Fruit fly (Drosophila melanogaster) whole organism, embryonic: Measurements from ENCODE around the gene CG2962.

Experiments
- Aef1 ChIP-seq: fragments of 200-800 bp; sonication (Bioruptor generic); IDR thresholded peaks from 3 replicates; pipeline ENCODE4 v1.3.6; 2022; ENCODE audit warnings: missing biosample characterization, missing genetic modification characterization
- Bgb ChIP-seq: fragments of 200-800 bp; sonication (Bioruptor generic); IDR thresholded peaks from 2 replicates; pipeline ENCODE4 v1.3.6; 2022; ENCODE audit warnings: missing biosample characterization, missing genetic modification characterization; ENCODE audit not compliant: partially characterized antibody
- CG11093 ChIP-seq: fragments of 200-800 bp; sonication (Bioruptor generic); IDR thresholded peaks from 3 replicates; pipeline ENCODE4 v1.3.6; 2022; ENCODE audit warnings: missing biosample characterization, missing genetic modification characterization
- CG11504 ChIP-seq: fragments of 200-800 bp; sonication (Bioruptor generic); optimal IDR thresholded peaks from 3 replicates; lab custom pipeline; 2019; ENCODE audit warnings: missing biosample characterization, mild to moderate bottlenecking, missing genetic modification characterization, moderate library complexity
- CG12071 ChIP-seq: fragments of 200-800 bp; sonication (Bioruptor generic); optimal IDR thresholded peaks from 3 replicates; lab custom pipeline; 2018; ENCODE audit warnings: missing biosample characterization, mild to moderate bottlenecking, missing genetic modification characterization
- CG17186 ChIP-seq: fragments of 200-800 bp; sonication (Bioruptor generic); optimal IDR thresholded peaks from 3 replicates; lab custom pipeline; 2017; ENCODE audit warnings: missing biosample characterization, missing genetic modification reagents, missing genetic modification characterization
- CG17361 ChIP-seq: fragments of 200-800 bp; sonication (Bioruptor generic); IDR thresholded peaks from 3 replicates; pipeline ENCODE4 v1.3.6; 2022; ENCODE audit warnings: missing biosample characterization, missing genetic modification characterization
- CG1792 ChIP-seq: fragments of 200-800 bp; sonication (Bioruptor generic); optimal IDR thresholded peaks from 2 replicates; lab custom pipeline; 2016; ENCODE audit warnings: missing biosample characterization, missing genetic modification characterization
- CG2116 ChIP-seq: fragments of 200-800 bp; sonication (Bioruptor generic); optimal IDR thresholded peaks from 3 replicates; lab custom pipeline; 2018; ENCODE audit warnings: missing biosample characterization, mild to moderate bottlenecking, missing genetic modification characterization
- CG2120 ChIP-seq: fragments of 200-800 bp; sonication (Bioruptor generic); optimal IDR thresholded peaks from 3 replicates; lab custom pipeline; 2016; ENCODE audit warnings: missing biosample characterization, missing genetic modification characterization
- CG2199 ChIP-seq: fragments of 200-800 bp; sonication (Bioruptor generic); IDR thresholded peaks from 3 replicates; pipeline ENCODE4 v1.3.6; 2022; ENCODE audit warnings: missing biosample characterization, missing genetic modification characterization
- CG2678 ChIP-seq: fragments of 200-800 bp; sonication (Bioruptor generic); optimal IDR thresholded peaks from 3 replicates; lab custom pipeline; 2019; ENCODE audit warnings: missing biosample characterization, mild to moderate bottlenecking, missing genetic modification characterization, moderate library complexity
- CG4820 ChIP-seq: fragments of 200-800 bp; sonication (Bioruptor generic); optimal IDR thresholded peaks from 3 replicates; lab custom pipeline; 2016; ENCODE audit warnings: missing biosample characterization, missing genetic modification characterization
- CG5180 ChIP-seq: fragments of 200-800 bp; sonication (Bioruptor generic); optimal IDR thresholded peaks from 3 replicates; lab custom pipeline; 2017; ENCODE audit warnings: missing biosample characterization, missing genetic modification characterization, mild to moderate bottlenecking, moderate library complexity, missing genetic modification reagents
- CG7839 ChIP-seq: fragments of 200-800 bp; sonication (Bioruptor generic); optimal IDR thresholded peaks from 3 replicates; lab custom pipeline; 2018; ENCODE audit warnings: missing biosample characterization, mild to moderate bottlenecking, missing genetic modification characterization, moderate library complexity
- CG8089 ChIP-seq: fragments of 200-800 bp; sonication (Bioruptor generic); optimal IDR thresholded peaks from 3 replicates; lab custom pipeline; 2016; ENCODE audit warnings: missing biosample characterization, missing genetic modification characterization
- Camta ChIP-seq: fragments of 200-800 bp; sonication (Bioruptor generic); optimal IDR thresholded peaks from 2 replicates; lab custom pipeline; 2016; ENCODE audit warnings: missing biosample characterization, missing genetic modification characterization
- CkIIα-i1 ChIP-seq: fragments of 200-800 bp; sonication (Bioruptor generic); IDR thresholded peaks from 2 replicates; pipeline ENCODE4 v1.3.6; 2022; ENCODE audit warnings: missing biosample characterization, missing genetic modification characterization
- D19A ChIP-seq: fragments of 200-800 bp; optimal IDR thresholded peaks from 3 replicates; lab custom pipeline; 2019; ENCODE audit warnings: missing biosample characterization, mild to moderate bottlenecking, missing genetic modification characterization, moderate library complexity
- Dek ChIP-seq: fragments of 200-800 bp; sonication (Bioruptor generic); optimal IDR thresholded peaks from 3 replicates; lab custom pipeline; 2019; ENCODE audit warnings: missing biosample characterization, mild to moderate bottlenecking, missing genetic modification characterization, moderate library complexity
- Fer1 ChIP-seq: fragments of 200-800 bp; sonication (Bioruptor generic); optimal IDR thresholded peaks from 2 replicates; lab custom pipeline; 2017; ENCODE audit warnings: missing biosample characterization, mild to moderate bottlenecking, missing genetic modification characterization
- HmgZ ChIP-seq: fragments of 200-800 bp; sonication (Bioruptor generic); optimal IDR thresholded peaks from 2 replicates; lab custom pipeline; 2018; ENCODE audit warnings: missing biosample characterization, mild to moderate bottlenecking, missing genetic modification characterization
- Hr51 ChIP-seq, 2 experiments: fragments of 200-800 bp; sonication (Bioruptor generic); optimal IDR thresholded peaks; 2 replicates in 1 of 2; 3 replicates in 1 of 2; lab custom pipeline; 2016 to 2018; ENCODE audit warnings: missing biosample characterization in 2 of 2, missing genetic modification characterization in 2 of 2, mild to moderate bottlenecking in 1 of 2, moderate library complexity in 1 of 2
- Med ChIP-seq: fragments of 200-800 bp; sonication (Bioruptor generic); peaks from one replicate; lab custom pipeline; 2016; ENCODE audit warnings: missing biosample characterization, missing genetic modification characterization, mild to moderate bottlenecking, inconsistent platforms, moderate library complexity
- NK7.1 ChIP-seq: fragments of 200-800 bp; sonication (Bioruptor generic); optimal IDR thresholded peaks from 3 replicates; lab custom pipeline; 2016; ENCODE audit warnings: missing biosample characterization, missing genetic modification characterization
- Nf-YC ChIP-seq: fragments of 200-800 bp; optimal IDR thresholded peaks from 3 replicates; lab custom pipeline; 2019; ENCODE audit warnings: missing biosample characterization, mild to moderate bottlenecking, missing genetic modification characterization, moderate library complexity
- Rfx ChIP-seq: fragments of 200-800 bp; sonication (Bioruptor generic); IDR thresholded peaks from 2 replicates; pipeline ENCODE4 v1.3.6; 2022; ENCODE audit warnings: missing biosample characterization, missing genetic modification characterization
- Sin3A ChIP-seq: fragments of >200 bp; optimal IDR thresholded peaks from 2 replicates; lab custom pipeline; 2018
- Sox102F ChIP-seq: fragments of 200-800 bp; sonication (Bioruptor generic); optimal IDR thresholded peaks from 2 replicates; lab custom pipeline; 2018; ENCODE audit warnings: missing biosample characterization, mild to moderate bottlenecking, missing genetic modification characterization, moderate library complexity
- Xbp1 ChIP-seq: fragments of 200-800 bp; sonication (Bioruptor generic); optimal IDR thresholded peaks from 3 replicates; lab custom pipeline; 2016; ENCODE audit warnings: missing biosample characterization, mild to moderate bottlenecking, missing genetic modification characterization
- ase ChIP-seq: fragments of 200-800 bp; sonication (Bioruptor generic); IDR thresholded peaks from 3 replicates; pipeline ENCODE4 v1.3.6; 2022; ENCODE audit warnings: missing biosample characterization, missing genetic modification characterization
- ash1 ChIP-seq: fragments of 200-800 bp; sonication (Bioruptor generic); optimal IDR thresholded peaks from 2 replicates; lab custom pipeline; 2018; ENCODE audit warnings: missing biosample characterization, mild to moderate bottlenecking, missing genetic modification characterization
- croc ChIP-seq: fragments of 200-800 bp; sonication (Bioruptor generic); conservative IDR thresholded peaks from 3 replicates; pipeline ENCODE4 v1.3.6; 2022; ENCODE audit warnings: missing biosample characterization, missing genetic modification characterization
- crp ChIP-seq, 2 experiments: fragments of 200-800 bp; sonication (Bioruptor generic); optimal IDR thresholded peaks; 2 replicates in 1 of 2; 3 replicates in 1 of 2; lab custom pipeline; 2017; ENCODE audit warnings: missing biosample characterization in 2 of 2, missing genetic modification characterization in 2 of 2, mild to moderate bottlenecking in 1 of 2, moderate library complexity in 1 of 2
- danr ChIP-seq: fragments of 200-800 bp; sonication (Bioruptor generic); IDR thresholded peaks from 2 replicates; pipeline ENCODE4 v1.3.6; 2022; ENCODE audit warnings: missing biosample characterization, missing genetic modification characterization
- dm ChIP-seq: fragments of 200-800 bp; sonication (Bioruptor generic); optimal IDR thresholded peaks from 3 replicates; lab custom pipeline; 2016; ENCODE audit warnings: missing biosample characterization, missing genetic modification characterization
- dmrt99B ChIP-seq: fragments of 200-800 bp; sonication (Bioruptor generic); optimal IDR thresholded peaks from 2 replicates; lab custom pipeline; 2018; ENCODE audit warnings: missing biosample characterization, mild to moderate bottlenecking, missing genetic modification characterization, moderate library complexity
- emc ChIP-seq: fragments of 200-800 bp; sonication (Bioruptor generic); optimal IDR thresholded peaks from 2 replicates; lab custom pipeline; 2016; ENCODE audit warnings: missing biosample characterization, missing genetic modification characterization
- esg ChIP-seq: fragments of 200-800 bp; sonication (Bioruptor generic); conservative IDR thresholded peaks from 2 replicates; pipeline ENCODE4 v1.3.6; 2022; ENCODE audit warnings: missing biosample characterization, missing genetic modification characterization
- fu2 ChIP-seq: fragments of 200-800 bp; sonication (Bioruptor generic); optimal IDR thresholded peaks from 2 replicates; lab custom pipeline; 2016; ENCODE audit warnings: missing biosample characterization, missing genetic modification characterization
- gem ChIP-seq: fragments of 200-800 bp; sonication (Bioruptor generic); optimal IDR thresholded peaks from 2 replicates; lab custom pipeline; 2019; ENCODE audit warnings: missing biosample characterization, mild to moderate bottlenecking, missing genetic modification characterization, moderate library complexity
- grau ChIP-seq: fragments of 200-800 bp; optimal IDR thresholded peaks from 3 replicates; lab custom pipeline; 2019; ENCODE audit warnings: missing biosample characterization, mild to moderate bottlenecking, missing genetic modification characterization, moderate library complexity
- hkb ChIP-seq, 2 experiments: fragments of 200-800 bp in 1 of 2; fragments of >200 bp in 1 of 2; sonication (Bioruptor generic) in 1 of 2; IDR thresholded peaks in 1 of 2; optimal IDR thresholded peaks in 1 of 2; 2 replicates each; pipeline versions ENCODE4 v1.3.6 to Lab custom; 2017 to 2022; ENCODE audit warnings: missing biosample characterization in 1 of 2, missing genetic modification characterization in 1 of 2
- ind ChIP-seq: fragments of 200-800 bp; sonication (Bioruptor generic); optimal IDR thresholded peaks from 3 replicates; lab custom pipeline; 2016; ENCODE audit warnings: missing biosample characterization, missing genetic modification characterization
- lab ChIP-seq: fragments of 200-800 bp; sonication (Bioruptor generic); optimal IDR thresholded peaks from 3 replicates; lab custom pipeline; 2017; ENCODE audit warnings: missing biosample characterization, missing genetic modification characterization, mild to moderate bottlenecking, moderate library complexity, missing genetic modification reagents
- lbe ChIP-seq: fragments of 200-800 bp; sonication (Bioruptor generic); optimal IDR thresholded peaks from 2 replicates; lab custom pipeline; 2016; ENCODE audit warnings: missing biosample characterization, mild to moderate bottlenecking, missing genetic modification characterization
- nerfin-1 ChIP-seq: fragments of 200-800 bp; sonication (Bioruptor generic); optimal IDR thresholded peaks from 3 replicates; lab custom pipeline; 2019; ENCODE audit warnings: missing biosample characterization, mild to moderate bottlenecking, missing genetic modification characterization, moderate library complexity
- pan ChIP-seq, 4 experiments: fragments of >200 bp in 3 of 4; fragments of 200-800 bp in 1 of 4; sonication (Bioruptor generic) in 1 of 4; optimal IDR thresholded peaks in 3 of 4; IDR thresholded peaks in 1 of 4; 2 replicates each; pipeline versions ENCODE4 v1.3.6 to Lab custom; 2017 to 2022; ENCODE audit warnings: missing biosample characterization in 2 of 4, missing genetic modification characterization in 2 of 4, mixed read lengths in 1 of 4
- row ChIP-seq: fragments of 200-800 bp; sonication (Bioruptor generic); IDR thresholded peaks from 3 replicates; pipeline ENCODE4 v1.3.6; 2022; ENCODE audit warnings: missing biosample characterization, missing genetic modification characterization
- sens ChIP-seq: fragments of 200-800 bp; sonication (Bioruptor generic); peaks from one replicate; lab custom pipeline; 2016; ENCODE audit warnings: missing biosample characterization, missing genetic modification characterization

CG2962 gene

dm6 chrX:10241919-10242318 is 25.5 kb upstream of the CG2962 start:
- TF ChIP-seq Bgb (GFP tag; lab: Robert Waterston, UW) (no peak), dm (no peak), CG4820 (GFP tag; lab: Kevin White, UChicago) (no peak), CG2199 (GFP tag; lab: Robert Waterston, UW) (no peak), CG11093 (GFP tag; lab: Robert Waterston, UW) (no peak), D19A (tag; lab: Kevin White, UChicago) (peak; percentile 52), sens (peak; percentile 58), CG11504 (peak; percentile 38), Nf-YC (tag; lab: Kevin White, UChicago) (no peak), gem (peak; percentile 36), Sox102F (peak; percentile 18), CG2116 (no peak), danr (GFP tag; lab: Robert Waterston, UW) (no peak), CkIIα-i1 (GFP tag; lab: Robert Waterston, UW) (no peak), Hr51 (GFP tag; optimal IDR thresholded peaks at IDR 0.05; lab: Kevin White, UChicago) (peak in 1 of 2 experiments; percentile 18), pan (optimal IDR thresholded peaks at IDR 0.05; lab: Kevin White, UChicago) (no peak), pan (GFP tag; optimal IDR thresholded peaks at IDR 0.05 in 1 of 2, IDR thresholded peaks at IDR 0.05 in 1 of 2) (peak in 1 of 2 experiments; percentile 22), ase (GFP tag; lab: Robert Waterston, UW) (no peak), Aef1 (GFP tag; lab: Robert Waterston, UW) (no peak), fu2 (no peak), CG2120 (GFP tag; lab: Kevin White, UChicago) (peak; percentile 23), ind (GFP tag; lab: Kevin White, UChicago) (no peak), Dek (tag; lab: Kevin White, UChicago) (no peak), dmrt99B (tag; lab: Kevin White, UChicago) (peak; percentile 45), grau (tag; lab: Kevin White, UChicago) (no peak), CG1792 (GFP tag; lab: Kevin White, UChicago) (no peak), HmgZ (tag; lab: Kevin White, UChicago) (no peak), CG8089 (no peak), lab (peak; percentile 14), CG17186 (GFP tag; lab: Kevin White, UChicago) (no peak), CG12071 (GFP tag; lab: Kevin White, UChicago) (no peak), CG17361 (GFP tag; lab: Robert Waterston, UW) (no peak), lbe (GFP tag; lab: Kevin White, UChicago) (no peak), CG7839 (tag; lab: Kevin White, UChicago) (peak; percentile 4), CG5180 (GFP tag; lab: Kevin White, UChicago) (no peak), row (peak; percentile 40; the same call in 1 of the 3 replicates), CG2678 (tag; lab: Kevin White, UChicago) (peak; percentile 6), Rfx (0 out of 2 replicates have a peak, but pooled peaks have one; percentile 5), ash1 (GFP tag; lab: Kevin White, UChicago) (no peak), crp (GFP tag; optimal IDR thresholded peaks at IDR 0.05; lab: Kevin White, UChicago) (no peak), Xbp1 (GFP tag; lab: Kevin White, UChicago) (no peak), Camta (GFP tag; lab: Kevin White, UChicago) (no peak), NK7.1 (GFP tag; lab: Kevin White, UChicago) (no peak), hkb (optimal IDR thresholded peaks at IDR 0.05; lab: Kevin White, UChicago) (no peak), hkb (GFP tag; IDR thresholded peaks at IDR 0.05; lab: Robert Waterston, UW) (0 out of 2 replicates have a peak, but pooled peaks have one; percentile 9), esg (GFP tag; lab: Robert Waterston, UW) (no peak), nerfin-1 (tag; lab: Kevin White, UChicago) (no peak), Med (GFP tag; lab: Kevin White, UChicago) (peak; percentile 36), emc (GFP tag; lab: Kevin White, UChicago) (no peak), croc (GFP tag; lab: Robert Waterston, UW) (no peak), Fer1 (no peak), Sin3A (lab: Kevin White, UChicago) (no peak)
